Fruit fly (Drosophila melanogaster) whole organism, embryonic: Measurements from ENCODE around the gene Rab7.

Source experiments
- Asciz ChIP-seq: fragments of 200-800 bp; sonication (Bioruptor generic); optimal IDR thresholded peaks from 2 replicates; lab custom pipeline; 2017; ENCODE audit warnings: missing biosample characterization, mild to moderate bottlenecking, missing genetic modification characterization, missing genetic modification reagents
- BtbVII ChIP-seq: fragments of 200-800 bp; sonication (Bioruptor generic); optimal IDR thresholded peaks from 3 replicates; lab custom pipeline; 2017; ENCODE audit warnings: missing biosample characterization, mild to moderate bottlenecking, missing genetic modification characterization
- CG10431 ChIP-seq: fragments of 200-800 bp; sonication (Bioruptor generic); optimal IDR thresholded peaks from 3 replicates; lab custom pipeline; 2018; ENCODE audit warnings: missing biosample characterization, mild to moderate bottlenecking, missing genetic modification characterization
- CG10979 ChIP-seq: fragments of 200-800 bp; sonication (Bioruptor generic); optimal IDR thresholded peaks from 2 replicates; lab custom pipeline; 2018; ENCODE audit warnings: missing biosample characterization, mild to moderate bottlenecking, missing genetic modification characterization, moderate library complexity
- CG11696 ChIP-seq: fragments of 200-800 bp; sonication (Bioruptor generic); IDR thresholded peaks from 2 replicates; pipeline ENCODE4 v1.3.6; 2022; ENCODE audit warnings: missing biosample characterization, missing genetic modification characterization
- CG12769 ChIP-seq: fragments of 200-800 bp; sonication (Bioruptor generic); optimal IDR thresholded peaks from 2 replicates; lab custom pipeline; 2019; ENCODE audit warnings: missing biosample characterization, mild to moderate bottlenecking, missing genetic modification characterization, moderate library complexity
- CG13296 ChIP-seq: fragments of 200-800 bp; sonication (Bioruptor generic); optimal IDR thresholded peaks from 3 replicates; lab custom pipeline; 2018; ENCODE audit warnings: missing biosample characterization, mild to moderate bottlenecking, missing genetic modification characterization
- CG13424 ChIP-seq: fragments of 200-800 bp; sonication (Bioruptor generic); optimal IDR thresholded peaks from 2 replicates; lab custom pipeline; 2019; ENCODE audit warnings: missing biosample characterization, mild to moderate bottlenecking, missing genetic modification characterization, moderate library complexity
- CG14441 ChIP-seq: fragments of 200-800 bp; sonication (Bioruptor generic); IDR thresholded peaks from 2 replicates; pipeline ENCODE4 v1.3.6; 2022; ENCODE audit warnings: missing biosample characterization, missing genetic modification characterization
- CG1603 ChIP-seq: fragments of 200-800 bp; sonication (Bioruptor generic); optimal IDR thresholded peaks from 2 replicates; lab custom pipeline; 2019; ENCODE audit warnings: missing biosample characterization, mild to moderate bottlenecking, missing genetic modification characterization, moderate library complexity
- CG1647 ChIP-seq: fragments of 200-800 bp; sonication (Bioruptor generic); optimal IDR thresholded peaks from 3 replicates; lab custom pipeline; 2016; ENCODE audit warnings: missing biosample characterization, missing genetic modification characterization
- CG18619 ChIP-seq: fragments of 200-800 bp; sonication (Bioruptor generic); optimal IDR thresholded peaks from 3 replicates; lab custom pipeline; 2017; ENCODE audit warnings: missing biosample characterization, mild to moderate bottlenecking, missing genetic modification characterization
- CG2116 ChIP-seq: fragments of 200-800 bp; sonication (Bioruptor generic); optimal IDR thresholded peaks from 3 replicates; lab custom pipeline; 2018; ENCODE audit warnings: missing biosample characterization, mild to moderate bottlenecking, missing genetic modification characterization
- CG31365 ChIP-seq: fragments of 200-800 bp; sonication (Bioruptor generic); optimal IDR thresholded peaks from 2 replicates; lab custom pipeline; 2018; ENCODE audit warnings: missing biosample characterization, mild to moderate bottlenecking, missing genetic modification characterization
- CG33557 ChIP-seq: fragments of 200-800 bp; sonication (Bioruptor generic); optimal IDR thresholded peaks from 2 replicates; lab custom pipeline; 2019; ENCODE audit warnings: missing biosample characterization, mild to moderate bottlenecking, missing genetic modification characterization, moderate library complexity
- CG4328 ChIP-seq: fragments of 200-800 bp; sonication (Bioruptor generic); optimal IDR thresholded peaks from 3 replicates; lab custom pipeline; 2017; ENCODE audit warnings: missing biosample characterization, missing genetic modification reagents, missing genetic modification characterization
- CG5245 ChIP-seq: fragments of 200-800 bp; sonication (Bioruptor generic); optimal IDR thresholded peaks from 3 replicates; lab custom pipeline; 2016; ENCODE audit warnings: missing biosample characterization, missing genetic modification characterization
- CG6254 ChIP-seq: fragments of 200-800 bp; sonication (Bioruptor generic); optimal IDR thresholded peaks from 3 replicates; lab custom pipeline; 2017; ENCODE audit warnings: mild to moderate bottlenecking, missing biosample characterization, missing genetic modification reagents, missing genetic modification characterization
- CG6854 ChIP-seq: fragments of 200-800 bp; sonication (Bioruptor generic); optimal IDR thresholded peaks from 3 replicates; lab custom pipeline; 2017; ENCODE audit warnings: missing biosample characterization, mild to moderate bottlenecking, missing genetic modification characterization
- CG7987 ChIP-seq: fragments of 200-800 bp; sonication (Bioruptor generic); optimal IDR thresholded peaks from 2 replicates; lab custom pipeline; 2018; ENCODE audit warnings: missing biosample characterization, mild to moderate bottlenecking, missing genetic modification characterization, moderate library complexity
- CG9932 ChIP-seq: fragments of 200-800 bp; sonication (Bioruptor generic); IDR thresholded peaks from 2 replicates; pipeline ENCODE4 v1.3.6; 2022; ENCODE audit warnings: missing biosample characterization, missing genetic modification characterization
- CrebB ChIP-seq: fragments of 200-800 bp; sonication (Bioruptor generic); optimal IDR thresholded peaks from 3 replicates; lab custom pipeline; 2018; ENCODE audit warnings: missing biosample characterization, mild to moderate bottlenecking, missing genetic modification characterization
- D ChIP-seq, 2 experiments: fragments of 200-800 bp in 1 of 2; fragments of >200 bp in 1 of 2; sonication (Bioruptor generic) in 1 of 2; optimal IDR thresholded peaks; 2 replicates in 1 of 2; 3 replicates in 1 of 2; lab custom pipeline; 2017; ENCODE audit warnings: mild to moderate bottlenecking in 1 of 2, missing biosample characterization in 1 of 2, missing genetic modification characterization in 1 of 2, missing genetic modification reagents in 1 of 2
- Doc3 ChIP-seq: fragments of 200-800 bp; sonication (Bioruptor generic); IDR thresholded peaks from 3 replicates; pipeline ENCODE4 v1.3.6; 2022; ENCODE audit warnings: missing biosample characterization, missing genetic modification characterization; ENCODE audit not compliant: partially characterized antibody
- Ets65A ChIP-seq: fragments of 200-800 bp; sonication (Bioruptor generic); peaks from one replicate; lab custom pipeline; 2016; ENCODE audit warnings: missing biosample characterization, missing genetic modification characterization
- Hr78 ChIP-seq, 2 experiments: fragments of 200-800 bp in 1 of 2; fragments of >200 bp in 1 of 2; sonication (Bioruptor generic) in 1 of 2; optimal IDR thresholded peaks; 2 replicates each; lab custom pipeline; 2017 to 2019; ENCODE audit warnings: missing biosample characterization in 2 of 2, missing genetic modification characterization in 2 of 2, mild to moderate bottlenecking in 1 of 2, moderate library complexity in 1 of 2
- Hsf ChIP-seq: fragments of 200-800 bp; sonication (Bioruptor generic); optimal IDR thresholded peaks from 3 replicates; lab custom pipeline; 2016; ENCODE audit warnings: missing biosample characterization, missing genetic modification characterization
- Opbp ChIP-seq: fragments of 200-800 bp; sonication (Bioruptor generic); IDR thresholded peaks from 3 replicates; pipeline ENCODE4 v1.3.6; 2022; ENCODE audit warnings: missing biosample characterization, missing genetic modification characterization; ENCODE audit not compliant: partially characterized antibody
- Six4 ChIP-seq: fragments of 200-800 bp; sonication (Bioruptor generic); optimal IDR thresholded peaks from 2 replicates; lab custom pipeline; 2016; ENCODE audit warnings: missing biosample characterization, missing genetic modification characterization
- Sox100B ChIP-seq: fragments of 200-800 bp; sonication (Bioruptor generic); optimal IDR thresholded peaks from 3 replicates; lab custom pipeline; 2018; ENCODE audit warnings: missing biosample characterization, mild to moderate bottlenecking, missing genetic modification characterization
- Spps ChIP-seq: fragments of 200-800 bp; sonication (Bioruptor generic); optimal IDR thresholded peaks from 2 replicates; lab custom pipeline; 2018; ENCODE audit warnings: missing biosample characterization, mild to moderate bottlenecking, missing genetic modification characterization
- Xbp1 ChIP-seq: fragments of 200-800 bp; sonication (Bioruptor generic); optimal IDR thresholded peaks from 3 replicates; lab custom pipeline; 2016; ENCODE audit warnings: missing biosample characterization, mild to moderate bottlenecking, missing genetic modification characterization
- ap ChIP-seq: fragments of 200-800 bp; sonication (Bioruptor generic); IDR thresholded peaks from 2 replicates; pipeline ENCODE4 v1.3.6; 2022; ENCODE audit warnings: missing biosample characterization, missing genetic modification characterization
- bcd ChIP-seq: fragments of 200-800 bp; sonication (Bioruptor generic); optimal IDR thresholded peaks from 2 replicates; lab custom pipeline; 2017; ENCODE audit warnings: missing biosample characterization, mild to moderate bottlenecking, missing genetic modification characterization
- dimm ChIP-seq: fragments of 200-800 bp; sonication (Bioruptor generic); IDR thresholded peaks from 2 replicates; pipeline ENCODE4 v1.3.6; 2022; ENCODE audit warnings: missing biosample characterization, missing genetic modification characterization
- fd64A ChIP-seq: fragments of 200-800 bp; sonication (Bioruptor generic); optimal IDR thresholded peaks from 3 replicates; lab custom pipeline; 2018; ENCODE audit warnings: missing biosample characterization, mild to moderate bottlenecking, missing genetic modification characterization
- gfzf ChIP-seq: fragments of 200-800 bp; sonication (Bioruptor generic); optimal IDR thresholded peaks from 2 replicates; lab custom pipeline; 2016; ENCODE audit warnings: missing biosample characterization, mild to moderate bottlenecking, missing genetic modification characterization, moderate library complexity
- gsb-n ChIP-seq: fragments of 200-800 bp; sonication (Bioruptor generic); optimal IDR thresholded peaks from 3 replicates; lab custom pipeline; 2018; ENCODE audit warnings: missing biosample characterization, mild to moderate bottlenecking, missing genetic modification characterization
- ind ChIP-seq: fragments of 200-800 bp; sonication (Bioruptor generic); optimal IDR thresholded peaks from 3 replicates; lab custom pipeline; 2016; ENCODE audit warnings: missing biosample characterization, missing genetic modification characterization
- lab ChIP-seq: fragments of 200-800 bp; sonication (Bioruptor generic); optimal IDR thresholded peaks from 3 replicates; lab custom pipeline; 2017; ENCODE audit warnings: missing biosample characterization, missing genetic modification characterization, mild to moderate bottlenecking, moderate library complexity, missing genetic modification reagents
- lmd ChIP-seq: fragments of 200-800 bp; sonication (Bioruptor generic); IDR thresholded peaks from 2 replicates; pipeline ENCODE4 v1.3.6; 2022; ENCODE audit warnings: missing biosample characterization, missing genetic modification characterization
- odd ChIP-seq: fragments of 200-800 bp; sonication (Bioruptor generic); optimal IDR thresholded peaks from 2 replicates; lab custom pipeline; 2017; ENCODE audit warnings: missing biosample characterization, mild to moderate bottlenecking, missing genetic modification characterization
- pros ChIP-seq: fragments of 200-800 bp; sonication (Bioruptor generic); optimal IDR thresholded peaks from 3 replicates; lab custom pipeline; 2019; ENCODE audit warnings: missing biosample characterization, mild to moderate bottlenecking, missing genetic modification characterization, moderate library complexity
- rib ChIP-seq: fragments of 200-800 bp; sonication (Bioruptor generic); IDR thresholded peaks from 2 replicates; pipeline ENCODE4 v1.3.6; 2022; ENCODE audit warnings: missing biosample characterization, missing genetic modification characterization
- run ChIP-seq: fragments of 200-800 bp; sonication (Bioruptor generic); optimal IDR thresholded peaks from 3 replicates; lab custom pipeline; 2018; ENCODE audit warnings: missing biosample characterization, mild to moderate bottlenecking, missing genetic modification characterization
- slp2 ChIP-seq: fragments of 200-800 bp; sonication (Bioruptor generic); optimal IDR thresholded peaks from 2 replicates; lab custom pipeline; 2016; ENCODE audit warnings: missing biosample characterization, missing genetic modification characterization
- sna ChIP-seq: fragments of 200-800 bp; sonication (Bioruptor generic); IDR thresholded peaks from 2 replicates; pipeline ENCODE4 v1.3.6; 2022; ENCODE audit warnings: missing biosample characterization, missing genetic modification characterization; ENCODE audit not compliant: partially characterized antibody
- stc ChIP-seq: fragments of 200-800 bp; sonication (Bioruptor generic); IDR thresholded peaks from 2 replicates; pipeline ENCODE4 v1.3.6; 2022; ENCODE audit warnings: missing biosample characterization, missing genetic modification characterization
- tap ChIP-seq: fragments of 200-800 bp; optimal IDR thresholded peaks from 3 replicates; lab custom pipeline; 2019; ENCODE audit warnings: missing biosample characterization, mild to moderate bottlenecking, missing genetic modification characterization, moderate library complexity
- vvl ChIP-seq: fragments of 200-800 bp; sonication (Bioruptor generic); IDR thresholded peaks from 2 replicates; pipeline ENCODE4 v1.3.6; 2022; ENCODE audit warnings: missing biosample characterization, missing genetic modification characterization

Gene Rab7

dm6 chr3R:23947002-23947401, 45.8 kb upstream of the Rab7 start (continued):
- TF ChIP-seq pros: no peak
- TF ChIP-seq vvl: 0 out of 2 replicates have a peak, but pooled peaks have one; percentile 15
- peak; percentile 32 for TF ChIP-seq CG31365 (tag; lab: Kevin White, UChicago)
- peak; percentile 32 for TF ChIP-seq lab
- TF ChIP-seq CG13424 (tag; lab: Kevin White, UChicago): peak; percentile 31
- 0 out of 2 replicates have a peak, but pooled peaks have one; percentile 11 for TF ChIP-seq CG9932
- no peak for TF ChIP-seq Six4
- no peak for TF ChIP-seq Xbp1 (GFP tag; lab: Kevin White, UChicago)
- TF ChIP-seq CrebB (tag; lab: Kevin White, UChicago): peak; percentile 54
- peak; percentile 32 for TF ChIP-seq CG33557 (GFP tag; lab: Kevin White, UChicago)
- no peak for TF ChIP-seq gfzf (GFP tag; lab: Kevin White, UChicago)
- no peak for TF ChIP-seq CG11696 (GFP tag; lab: Robert Waterston, UW)
- TF ChIP-seq rib: no peak
- TF ChIP-seq fd64A: peak; percentile 56
- TF ChIP-seq Ets65A (GFP tag; lab: Kevin White, UChicago): no peak
- TF ChIP-seq CG2116 (GFP tag; lab: Kevin White, UChicago): no peak
- TF ChIP-seq Asciz (GFP tag; lab: Kevin White, UChicago): peak; percentile 68
- no peak for TF ChIP-seq Doc3
- peak; percentile 3 for TF ChIP-seq CG18619 (GFP tag; lab: Kevin White, UChicago)
- TF ChIP-seq run (tag; lab: Kevin White, UChicago): peak; percentile 7
- peak; percentile 24 for TF ChIP-seq Sox100B (GFP tag; lab: Kevin White, UChicago)
- no peak for TF ChIP-seq D (optimal IDR thresholded peaks at IDR 0.05; lab: Kevin White, UChicago)
- peak; percentile 27 for TF ChIP-seq D (GFP tag; optimal IDR thresholded peaks at IDR 0.05; lab: Kevin White, UChicago)
- TF ChIP-seq stc (GFP tag; lab: Robert Waterston, UW): peak; percentile 33; the same call in 1 of the 2 replicates
- no peak for TF ChIP-seq Hsf (GFP tag; lab: Kevin White, UChicago)
- TF ChIP-seq Hr78 (GFP tag; optimal IDR thresholded peaks at IDR 0.05; lab: Kevin White, UChicago): peak in 1 of 2 experiments; percentile 39
- TF ChIP-seq bcd: no peak
- TF ChIP-seq Opbp (GFP tag; lab: Robert Waterston, UW): no peak
- TF ChIP-seq slp2 (GFP tag; lab: Kevin White, UChicago): no peak
- TF ChIP-seq ap (GFP tag; lab: Robert Waterston, UW): no peak
- TF ChIP-seq ind (GFP tag; lab: Kevin White, UChicago): no peak
- TF ChIP-seq tap (tag; lab: Kevin White, UChicago): peak; percentile 12
- TF ChIP-seq CG7987 (GFP tag; lab: Kevin White, UChicago): peak; percentile 37
- TF ChIP-seq dimm: no peak
- peak; percentile 36 for TF ChIP-seq CG12769
- no peak for TF ChIP-seq sna (GFP tag; lab: Robert Waterston, UW)
- TF ChIP-seq CG10979 (tag; lab: Kevin White, UChicago): no peak
- no peak for TF ChIP-seq Spps
- no peak for TF ChIP-seq gsb-n
- TF ChIP-seq CG14441 (GFP tag; lab: Robert Waterston, UW): no peak
- no peak for TF ChIP-seq CG5245 (GFP tag; lab: Kevin White, UChicago)
- peak; percentile 29 for TF ChIP-seq CG13296 (GFP tag; lab: Kevin White, UChicago)
- TF ChIP-seq CG1603 (tag; lab: Kevin White, UChicago): peak; percentile 34
- TF ChIP-seq odd (GFP tag; lab: Kevin White, UChicago): peak; percentile 41
- TF ChIP-seq CG6854 (GFP tag; lab: Kevin White, UChicago): peak; percentile 27
- TF ChIP-seq lmd: no peak
- peak; percentile 55 for TF ChIP-seq CG10431
- TF ChIP-seq BtbVII (GFP tag; lab: Kevin White, UChicago): peak; percentile 24
- TF ChIP-seq CG4328: peak; percentile 36
- no peak for TF ChIP-seq CG1647 (GFP tag; lab: Kevin White, UChicago)
- TF ChIP-seq CG6254 (GFP tag; lab: Kevin White, UChicago): peak; percentile 17
